Worm (Caenorhabditis elegans): ENCODE results near the gene gst-24.
A peak's percentile ranks its signal among the peaks of the same experiment; 100 is the strongest.

The gst-24 gene

DNA sequence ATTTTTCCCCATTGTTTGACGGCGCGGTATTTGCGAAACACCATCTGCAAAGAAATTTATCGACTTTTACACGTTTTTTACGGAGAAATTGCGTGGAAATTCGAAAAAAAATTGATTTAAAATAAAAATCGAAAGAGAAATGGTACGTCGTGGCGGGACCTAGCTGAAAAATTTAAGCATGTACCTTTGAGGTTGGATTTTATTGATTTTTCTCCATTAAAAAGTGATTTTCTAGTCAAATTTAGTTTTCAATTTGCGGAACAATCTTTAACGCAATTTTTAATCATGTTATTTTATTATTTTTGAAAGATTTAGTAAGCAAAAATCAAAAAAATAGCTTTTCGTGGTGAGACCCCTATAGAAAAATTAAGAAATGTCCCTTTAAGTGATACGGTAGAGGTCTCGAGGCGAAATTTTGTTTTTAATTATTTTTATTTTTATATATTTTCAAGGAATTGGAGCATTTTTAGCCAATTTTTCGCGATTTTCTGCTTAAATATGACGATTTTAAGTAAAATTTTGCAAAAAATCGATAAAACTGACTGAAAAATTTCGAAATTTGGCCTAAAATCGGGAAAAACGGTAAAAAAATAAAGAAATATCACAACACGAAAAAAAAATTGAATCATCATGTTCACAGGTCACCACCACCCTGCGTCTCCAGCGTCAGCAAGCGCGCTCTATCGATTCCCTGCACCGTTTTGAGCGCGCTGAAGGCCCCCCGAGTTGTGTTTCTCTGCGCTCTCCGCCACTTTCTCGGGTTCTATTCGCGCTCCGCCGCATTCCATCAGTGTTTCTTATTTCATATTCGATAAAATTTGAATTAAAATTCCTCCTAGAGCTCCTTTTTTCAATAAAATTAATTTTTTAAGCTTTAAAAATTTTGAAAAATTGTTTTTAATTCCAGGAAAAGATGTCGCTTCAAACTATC, 35.9 kb downstream of the gst-24 start, which contains the start of the genes mrpl-37 and lin-38 (continued):
- no peak for TF ChIP-seq ceh-45 (GFP tag; IDR thresholded peaks at IDR 0.05)
- TF ChIP-seq K02D7.2 (tag; optimal IDR thresholded peaks at IDR 0.05) = no peak
- TF ChIP-seq F13H6.1 (tag; optimal IDR thresholded peaks at IDR 0.05) = no peak
- TF ChIP-seq npax-4 (tag; optimal IDR thresholded peaks at IDR 0.05) = no peak
- no peak for TF ChIP-seq ceh-14 (tag; optimal IDR thresholded peaks at IDR 0.05)
- TF ChIP-seq nhr-11 (tag; optimal IDR thresholded peaks at IDR 0.05) = no peak
- TF ChIP-seq che-1 (tag; optimal IDR thresholded peaks at IDR 0.05) = no peak
- no peak for TF ChIP-seq ceh-24 (tag; optimal IDR thresholded peaks at IDR 0.05)
- no peak for TF ChIP-seq hlh-15 (tag; optimal IDR thresholded peaks at IDR 0.05)
- no peak for TF ChIP-seq ceh-9 (tag; optimal IDR thresholded peaks at IDR 0.05)
- TF ChIP-seq dmd-4 (tag; optimal IDR thresholded peaks at IDR 0.05; ENCODE audit: borderline replicate concordance) = no peak
- no peak for TF ChIP-seq pat-9 (tag; optimal IDR thresholded peaks at IDR 0.05)
- TF ChIP-seq ceh-2 (tag; optimal IDR thresholded peaks at IDR 0.05) = no peak
- no peak for TF ChIP-seq lin-11 (tag; optimal IDR thresholded peaks at IDR 0.05)
- TF ChIP-seq sox-4 (tag; optimal IDR thresholded peaks at IDR 0.05) = no peak
- TF ChIP-seq hlh-8 (tag; optimal IDR thresholded peaks at IDR 0.05) = no peak
- TF ChIP-seq nfya-1 (tag; optimal IDR thresholded peaks at IDR 0.05) = peak; percentile 67
- no peak for TF ChIP-seq nhr-232 (tag; optimal IDR thresholded peaks at IDR 0.05)
- TF ChIP-seq K09A11.1 (tag; optimal IDR thresholded peaks at IDR 0.05; ENCODE audit: insufficient read depth) = no peak
- no peak for TF ChIP-seq C38D4.7 (GFP tag; optimal IDR thresholded peaks at IDR 0.05)
- peak; percentile 52 for TF ChIP-seq ceh-34 (tag; optimal IDR thresholded peaks at IDR 0.05)
- no peak for TF ChIP-seq C08G9.2 (tag; optimal IDR thresholded peaks at IDR 0.05)
- TF ChIP-seq elt-4 (tag; optimal IDR thresholded peaks at IDR 0.05) = no peak

- TF ChIP-seq gmeb-2 (tag; optimal IDR thresholded peaks at IDR 0.05) (no peak), ama-1 (optimal IDR thresholded peaks at IDR 0.05) (no peak), fkh-6 (tag; optimal IDR thresholded peaks at IDR 0.05) (no peak), lin-11 (tag; optimal IDR thresholded peaks at IDR 0.05) (no peak), ceh-34 (tag; optimal IDR thresholded peaks at IDR 0.05) (no peak), ceh-31 (tag; optimal IDR thresholded peaks at IDR 0.05) (no peak), ref-2 (tag; optimal IDR thresholded peaks at IDR 0.05) (no peak), unc-55 (GFP tag; optimal IDR thresholded peaks at IDR 0.05) (no peak), elt-4 (tag; optimal IDR thresholded peaks at IDR 0.05) (no peak), ceh-45 (GFP tag; IDR thresholded peaks at IDR 0.05) (no peak), pha-2 (tag; optimal IDR thresholded peaks at IDR 0.05) (no peak), npax-4 (tag; optimal IDR thresholded peaks at IDR 0.05) (no peak), madf-2 (tag; optimal IDR thresholded peaks at IDR 0.05) (no peak), hlh-15 (tag; optimal IDR thresholded peaks at IDR 0.05) (no peak), ceh-19 (GFP tag; optimal IDR thresholded peaks at IDR 0.05) (no peak), T23F11.4 (GFP tag; optimal IDR thresholded peaks at IDR 0.05) (no peak), pqm-1 (tag; optimal IDR thresholded peaks at IDR 0.05) (no peak), C08G9.2 (tag; optimal IDR thresholded peaks at IDR 0.05) (no peak)
These were observed 36.8 kb downstream of the gst-24 start for ce11 chrII:13574395-13574794.

- no peak for TF ChIP-seq dmd-4 (tag; optimal IDR thresholded peaks at IDR 0.05; ENCODE audit: borderline replicate concordance)
- TF ChIP-seq syd-9 (tag; optimal IDR thresholded peaks at IDR 0.05) = no peak
- no peak for TF ChIP-seq ceh-45 (GFP tag; IDR thresholded peaks at IDR 0.05)
- no peak for TF ChIP-seq gmeb-2 (tag; optimal IDR thresholded peaks at IDR 0.05)
These were observed 43.3 kb downstream of the gst-24 start, which contains the start of gene Y48E1B.3 for ce11 chrII:13567871-13568270. Y48E1B.3 (minus strand) TSS chrII:13567971.

ce11 chrII:13560553-13560952, 50.6 kb downstream of the gst-24 start:
- peak; percentile 80 for TF ChIP-seq mec-3 (tag; optimal IDR thresholded peaks at IDR 0.05; ENCODE audit: borderline replicate concordance)
- TF ChIP-seq ceh-19 (GFP tag; optimal IDR thresholded peaks at IDR 0.05) = no peak
